Worm (Caenorhabditis elegans) whole organism, L2 larva: Measurements from ENCODE around the gene fbxb-30.
"Not testable (repeated sequence)": the region's sequence is repeated elsewhere in the genome, so short reads cannot be mapped to it uniquely, and the experiment has no call there.

ENCODE experiments used
- C34F6.9 ChIP-seq: fragments of 150-350 bp; optimal IDR thresholded peaks from 2 replicates; lab custom pipeline; 2014; ENCODE audit warnings: missing biosample characterization, missing genetic modification characterization
- F13H6.1 ChIP-seq: sonication (generic microtip); optimal IDR thresholded peaks from 2 replicates; lab custom pipeline; 2016; ENCODE audit warnings: missing genetic modification characterization, missing compliant biosample characterization
- R02D3.7 ChIP-seq: fragments of 150-350 bp; optimal IDR thresholded peaks from 2 replicates; lab custom pipeline; 2014; ENCODE audit warnings: missing biosample characterization, missing genetic modification characterization
- Y55F3AM.14 ChIP-seq: fragments of 200-800 bp; sonication (Bioruptor generic); optimal IDR thresholded peaks from 2 replicates; lab custom pipeline; 2018; ENCODE audit warnings: mild to moderate bottlenecking, missing genetic modification characterization, missing compliant biosample characterization
- ZK546.5 ChIP-seq: sonication (generic microtip); optimal IDR thresholded peaks from 2 replicates; lab custom pipeline; 2017; ENCODE audit warnings: missing biosample characterization, missing genetic modification characterization
- alr-1 ChIP-seq: fragments of 150-350 bp; optimal IDR thresholded peaks from 2 replicates; lab custom pipeline; 2014; ENCODE audit warnings: missing biosample characterization, missing genetic modification characterization
- ama-1 ChIP-seq: fragments of 150-350 bp; optimal IDR thresholded peaks from 2 replicates; lab custom pipeline; 2018; ENCODE audit warnings: inconsistent platforms
- blmp-1 ChIP-seq: sonication (generic microtip); optimal IDR thresholded peaks from 2 replicates; lab custom pipeline; 2017; ENCODE audit warnings: missing genetic modification characterization, mild to moderate bottlenecking, missing compliant biosample characterization, antibody characterized with exemption, moderate library complexity; ENCODE audit not compliant: insufficient read depth
- ceh-16 ChIP-seq: fragments of 150-350 bp; optimal IDR thresholded peaks from 2 replicates; lab custom pipeline; 2014; ENCODE audit warnings: missing biosample characterization, missing genetic modification characterization
- ceh-82 ChIP-seq: fragments of 150-350 bp; optimal IDR thresholded peaks from 2 replicates; lab custom pipeline; 2014; ENCODE audit warnings: missing biosample characterization, missing genetic modification characterization
- crh-2 ChIP-seq: sonication (generic microtip); optimal IDR thresholded peaks from 2 replicates; lab custom pipeline; 2017; ENCODE audit warnings: missing biosample characterization, missing genetic modification characterization
- egl-27 ChIP-seq: sonication (generic microtip); optimal IDR thresholded peaks from 3 replicates; lab custom pipeline; 2017; ENCODE audit warnings: missing biosample characterization, missing genetic modification reagents, missing genetic modification characterization
- lin-11 ChIP-seq: fragments of 150-350 bp; sonication (generic microtip); optimal IDR thresholded peaks from 2 replicates; lab custom pipeline; 2014; ENCODE audit warnings: missing biosample characterization, missing genetic modification characterization, inconsistent platforms, mixed read lengths
- lsy-2 ChIP-seq, 2 experiments: fragments of 150-350 bp in 1 of 2; sonication (generic microtip) in 1 of 2; optimal IDR thresholded peaks; 2 replicates each; lab custom pipeline; 2014 to 2017; ENCODE audit warnings: missing biosample characterization in 2 of 2, missing genetic modification characterization in 2 of 2
- mbf-1 ChIP-seq: sonication (generic microtip); optimal IDR thresholded peaks from 2 replicates; lab custom pipeline; 2017; ENCODE audit warnings: missing biosample characterization, missing genetic modification characterization
- mdl-1 ChIP-seq, 2 experiments: fragments of 150-350 bp in 1 of 2; sonication (generic microtip) in 1 of 2; optimal IDR thresholded peaks; 2 replicates each; lab custom pipeline; 2017; ENCODE audit warnings: missing biosample characterization in 2 of 2, missing genetic modification characterization in 2 of 2
- nhr-12 ChIP-seq: fragments of 150-350 bp; optimal IDR thresholded peaks from 2 replicates; lab custom pipeline; 2014; ENCODE audit warnings: missing biosample characterization, missing genetic modification characterization
- nhr-129 ChIP-seq: fragments of 150-350 bp; optimal IDR thresholded peaks from 2 replicates; lab custom pipeline; 2014; ENCODE audit warnings: missing biosample characterization, missing genetic modification characterization
- nhr-21 ChIP-seq: fragments of 150-350 bp; optimal IDR thresholded peaks from 2 replicates; lab custom pipeline; 2014; ENCODE audit warnings: missing biosample characterization, missing genetic modification characterization
- nhr-237 ChIP-seq: fragments of 150-350 bp; optimal IDR thresholded peaks from 2 replicates; lab custom pipeline; 2014; ENCODE audit warnings: missing biosample characterization, missing genetic modification characterization
- nhr-6 ChIP-seq: fragments of 150-350 bp; optimal IDR thresholded peaks from 2 replicates; lab custom pipeline; 2014; ENCODE audit warnings: missing biosample characterization, missing genetic modification characterization
- nhr-77 ChIP-seq: fragments of 150-350 bp; optimal IDR thresholded peaks from 2 replicates; lab custom pipeline; 2014; ENCODE audit warnings: missing biosample characterization, missing genetic modification characterization
- peb-1 ChIP-seq: fragments of 150-350 bp; optimal IDR thresholded peaks from 2 replicates; lab custom pipeline; 2014; ENCODE audit warnings: missing biosample characterization, missing genetic modification characterization
- sma-3 ChIP-seq: sonication (generic microtip); optimal IDR thresholded peaks from 2 replicates; lab custom pipeline; 2016; ENCODE audit warnings: missing genetic modification reagents, missing genetic modification characterization, missing compliant biosample characterization
- sma-9 ChIP-seq, 2 experiments: fragments of 150-350 bp in 1 of 2; sonication (generic microtip) in 1 of 2; optimal IDR thresholded peaks; 2 replicates each; lab custom pipeline; 2014 to 2016; ENCODE audit warnings: missing genetic modification characterization in 2 of 2, mild to moderate bottlenecking in 1 of 2, missing biosample characterization in 1 of 2, missing compliant biosample characterization in 1 of 2, missing genetic modification reagents in 1 of 2, moderate library complexity in 1 of 2
- unc-55 ChIP-seq: fragments of 150-350 bp; sonication (generic microtip); optimal IDR thresholded peaks from 3 replicates; lab custom pipeline; 2014; ENCODE audit warnings: missing biosample characterization, missing genetic modification reagents, missing genetic modification characterization
- unc-62 ChIP-seq: fragments of 150-350 bp; optimal IDR thresholded peaks from 2 replicates; lab custom pipeline; 2014; ENCODE audit warnings: missing biosample characterization, missing genetic modification reagents, missing genetic modification characterization
- zag-1 ChIP-seq: fragments of 150-350 bp; optimal IDR thresholded peaks from 2 replicates; lab custom pipeline; 2014; ENCODE audit warnings: missing biosample characterization, missing genetic modification characterization
- ztf-1 ChIP-seq: fragments of 200-800 bp; sonication (Bioruptor generic); conservative IDR thresholded peaks from 2 replicates; pipeline ENCODE4 v1.3.6; 2022; ENCODE audit warnings: missing genetic modification characterization, missing compliant biosample characterization
- ztf-11 ChIP-seq: sonication (generic microtip); optimal IDR thresholded peaks from 2 replicates; lab custom pipeline; 2017; ENCODE audit warnings: missing biosample characterization, missing genetic modification characterization
- ztf-4 ChIP-seq: fragments of 150-350 bp; optimal IDR thresholded peaks from 2 replicates; lab custom pipeline; 2014; ENCODE audit warnings: missing biosample characterization, missing genetic modification characterization

The fbxb-30 gene

ce11 chrII:1001351-1001750 is at the start of gene fbxb-30, which contains the start of gene F45D11.5:
TSS of gene fbxb-30 (minus strand) at chrII:1001451.
TSS of gene F45D11.5 (plus strand) at chrII:1001702.
- TF ChIP-seq unc-62 (no peak), egl-27 (tag; lab: Kevin White, UChicago) (no peak), mbf-1 (tag; lab: Kevin White, UChicago) (no peak), ztf-11 (tag; lab: Kevin White, UChicago) (no peak), alr-1 (tag; lab: Kevin White, UChicago) (no peak), lsy-2 (tag; optimal IDR thresholded peaks at IDR 0.05; lab: Kevin White, UChicago) (no peak), ztf-4 (no peak), lin-11 (tag; lab: Kevin White, UChicago) (no peak), ceh-16 (no peak), sma-3 (no peak), Y55F3AM.14 (no peak), F13H6.1 (tag; lab: Kevin White, UChicago) (no peak), nhr-129 (no peak), ZK546.5 (tag; lab: Kevin White, UChicago) (no peak)

DNA sequence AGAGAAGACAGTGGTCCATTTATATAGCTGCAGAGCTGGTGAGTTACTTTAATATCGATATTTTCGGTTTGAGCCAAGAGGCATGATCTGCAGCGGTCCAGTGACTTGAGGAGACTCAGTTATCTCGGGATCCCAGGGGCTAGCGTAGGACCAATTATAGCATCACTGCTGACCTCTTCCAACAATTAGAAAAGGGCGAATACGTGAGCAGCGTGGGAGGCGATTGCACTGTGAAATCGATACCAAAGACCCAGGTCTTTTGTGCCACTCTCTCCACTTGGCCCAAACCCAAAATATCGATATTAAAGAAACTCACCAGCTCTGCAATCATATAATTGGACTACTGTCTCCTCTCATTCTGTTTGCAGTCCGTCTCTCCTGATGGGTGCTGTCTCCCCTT is 48.6 kb upstream of the fbxb-30 start, which contains the start of gene fbxb-40:
Gene fbxb-40, minus strand, starts transcription at position 101 of the 400 bp plus-strand sequence.
- TF ChIP-seq mbf-1 (tag; lab: Kevin White, UChicago) (no peak), unc-55 (no peak), nhr-6 (tag; lab: Kevin White, UChicago) (no peak), R02D3.7 (tag; lab: Kevin White, UChicago) (no peak), ceh-82 (tag; lab: Kevin White, UChicago) (no peak), peb-1 (tag; lab: Kevin White, UChicago) (no peak), C34F6.9 (tag; lab: Kevin White, UChicago) (no peak), crh-2 (tag; lab: Kevin White, UChicago) (no peak), nhr-77 (tag; lab: Kevin White, UChicago) (no peak)

- no peak for TF ChIP-seq nhr-77 (tag; lab: Kevin White, UChicago)
- no peak for TF ChIP-seq sma-9 (GFP tag; optimal IDR thresholded peaks at IDR 0.05; lab: Kevin White, UChicago)
- no peak for TF ChIP-seq sma-9 (tag; optimal IDR thresholded peaks at IDR 0.05; lab: Kevin White, UChicago)
- no peak for TF ChIP-seq unc-62
- TF ChIP-seq nhr-21 (tag; lab: Kevin White, UChicago): no peak
- no peak for TF ChIP-seq ZK546.5 (tag; lab: Kevin White, UChicago)
- TF ChIP-seq mdl-1 (tag; optimal IDR thresholded peaks at IDR 0.05; lab: Kevin White, UChicago): no peak
- no peak for TF ChIP-seq nhr-12 (tag; lab: Kevin White, UChicago)
Measured at ce11 chrII:1046937-1047336, 45.7 kb upstream of the fbxb-30 start.

ce11 chrII:1045692-1046091 is 44.4 kb upstream of the fbxb-30 start, which contains the start of gene str-148:
TSS of gene str-148 (plus strand) at chrII:1045992.
- TF ChIP-seq mbf-1 (tag; lab: Kevin White, UChicago) (no peak), mdl-1 (tag; optimal IDR thresholded peaks at IDR 0.05; lab: Kevin White, UChicago) (no peak), zag-1 (tag; lab: Kevin White, UChicago) (no peak), ZK546.5 (tag; lab: Kevin White, UChicago) (no peak), sma-3 (no peak), unc-62 (no peak), nhr-237 (tag; lab: Kevin White, UChicago) (no peak), blmp-1 (no peak), ztf-11 (tag; lab: Kevin White, UChicago) (no peak), nhr-6 (tag; lab: Kevin White, UChicago) (no peak)

DNA sequence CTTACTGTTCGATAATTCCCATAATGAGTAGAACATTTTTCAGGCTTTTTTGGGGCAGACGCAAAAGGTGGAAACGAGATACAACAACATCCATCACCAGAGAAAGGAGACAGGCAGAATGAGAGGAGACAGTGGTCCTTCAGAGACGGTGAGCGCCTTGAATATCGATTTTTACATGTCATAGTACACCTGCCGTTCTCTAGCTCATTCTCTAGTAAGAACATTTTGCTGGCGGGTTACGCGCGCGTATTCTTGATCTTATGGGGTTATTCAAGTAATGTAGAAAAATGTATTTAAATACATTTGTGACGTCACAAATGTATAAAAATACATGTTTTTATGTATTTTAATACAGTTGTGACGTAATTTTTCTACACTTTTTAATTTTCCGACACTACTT is 42.7 kb upstream of the fbxb-30 start, which contains the start of gene fbxb-45:
Gene fbxb-45, minus strand, starts transcription at position 101 of the 400 bp plus-strand sequence.
- TF ChIP-seq egl-27 (tag; lab: Kevin White, UChicago); zag-1 (tag; lab: Kevin White, UChicago); lsy-2 (tag; optimal IDR thresholded peaks at IDR 0.05; lab: Kevin White, UChicago): not testable (repeated sequence)
- TF ChIP-seq, all 48 proteins: peak for 0; not testable (repeated sequence) for 48

ce11 chrII:1042227-1042626 is 41.0 kb upstream of the fbxb-30 start, which contains the start of gene fbxb-41:
TSS of gene fbxb-41 (minus strand) at chrII:1042327.
- TF ChIP-seq ztf-11 (tag; lab: Kevin White, UChicago) (no peak), ztf-1 (GFP tag; lab: Robert Waterston, UW) (no peak), unc-62 (no peak), nhr-77 (tag; lab: Kevin White, UChicago) (no peak), unc-55 (no peak), blmp-1 (no peak), ama-1 (lab: Kevin White, UChicago) (no peak), mdl-1 (tag; optimal IDR thresholded peaks at IDR 0.05; lab: Kevin White, UChicago) (no peak)
